Fruit fly (Drosophila melanogaster) whole organism, embryonic: ENCODE measurements around the gene ninaG.

Source experiments
- Abd-B ChIP-seq: fragments of 200-800 bp; sonication (Bioruptor generic); optimal IDR thresholded peaks from 2 replicates; lab custom pipeline; 2018; ENCODE audit warnings: missing biosample characterization, mild to moderate bottlenecking, missing genetic modification characterization, moderate library complexity
- Asciz ChIP-seq: fragments of 200-800 bp; sonication (Bioruptor generic); optimal IDR thresholded peaks from 2 replicates; lab custom pipeline; 2017; ENCODE audit warnings: missing biosample characterization, mild to moderate bottlenecking, missing genetic modification characterization, missing genetic modification reagents
- CG10267 ChIP-seq: fragments of 200-800 bp; sonication (Bioruptor generic); optimal IDR thresholded peaks from 2 replicates; lab custom pipeline; 2018; ENCODE audit warnings: missing biosample characterization, mild to moderate bottlenecking, missing genetic modification characterization, moderate library complexity
- CG10959 ChIP-seq: fragments of 200-800 bp; sonication (Bioruptor generic); IDR thresholded peaks from 2 replicates; pipeline ENCODE4 v1.3.6; 2022; ENCODE audit warnings: missing biosample characterization, missing genetic modification characterization
- CG1233 ChIP-seq: fragments of 200-800 bp; sonication (Bioruptor generic); optimal IDR thresholded peaks from 4 replicates; lab custom pipeline; 2018; ENCODE audit warnings: missing biosample characterization, mild to moderate bottlenecking, missing genetic modification characterization
- CG13775 ChIP-seq: fragments of 200-800 bp; sonication (Bioruptor generic); optimal IDR thresholded peaks from 3 replicates; lab custom pipeline; 2017; ENCODE audit warnings: missing biosample characterization, mild to moderate bottlenecking, missing genetic modification characterization
- CG14860 ChIP-seq: fragments of 200-800 bp; sonication (Bioruptor generic); IDR thresholded peaks from 3 replicates; pipeline ENCODE4 v1.3.6; 2022; ENCODE audit warnings: missing biosample characterization, missing genetic modification characterization; ENCODE audit not compliant: partially characterized antibody
- CG15479 ChIP-seq: fragments of 200-800 bp; sonication (Bioruptor generic); optimal IDR thresholded peaks from 3 replicates; lab custom pipeline; 2019; ENCODE audit warnings: missing biosample characterization, mild to moderate bottlenecking, missing genetic modification characterization, moderate library complexity
- CG2678 ChIP-seq: fragments of 200-800 bp; sonication (Bioruptor generic); optimal IDR thresholded peaks from 3 replicates; lab custom pipeline; 2019; ENCODE audit warnings: missing biosample characterization, mild to moderate bottlenecking, missing genetic modification characterization, moderate library complexity
- CG4820 ChIP-seq: fragments of 200-800 bp; sonication (Bioruptor generic); optimal IDR thresholded peaks from 3 replicates; lab custom pipeline; 2016; ENCODE audit warnings: missing biosample characterization, missing genetic modification characterization
- CG6254 ChIP-seq: fragments of 200-800 bp; sonication (Bioruptor generic); optimal IDR thresholded peaks from 3 replicates; lab custom pipeline; 2017; ENCODE audit warnings: mild to moderate bottlenecking, missing biosample characterization, missing genetic modification reagents, missing genetic modification characterization
- CG8281 ChIP-seq: fragments of 200-800 bp; sonication (Bioruptor generic); optimal IDR thresholded peaks from 2 replicates; lab custom pipeline; 2018; ENCODE audit warnings: missing biosample characterization, mild to moderate bottlenecking, missing genetic modification characterization, moderate library complexity
- CG9609 ChIP-seq: fragments of 200-800 bp; sonication (Bioruptor generic); optimal IDR thresholded peaks from 3 replicates; lab custom pipeline; 2016; ENCODE audit warnings: missing biosample characterization, missing genetic modification characterization
- CTCF ChIP-seq: fragments of 200-800 bp; sonication (Bioruptor generic); optimal IDR thresholded peaks from 2 replicates; lab custom pipeline; 2017; ENCODE audit warnings: missing biosample characterization, mild to moderate bottlenecking, missing genetic modification characterization, moderate library complexity
- Camta ChIP-seq: fragments of 200-800 bp; sonication (Bioruptor generic); optimal IDR thresholded peaks from 2 replicates; lab custom pipeline; 2016; ENCODE audit warnings: missing biosample characterization, missing genetic modification characterization
- D ChIP-seq, 2 experiments: fragments of 200-800 bp in 1 of 2; fragments of >200 bp in 1 of 2; sonication (Bioruptor generic) in 1 of 2; optimal IDR thresholded peaks; 2 replicates in 1 of 2; 3 replicates in 1 of 2; lab custom pipeline; 2017; ENCODE audit warnings: mild to moderate bottlenecking in 1 of 2, missing biosample characterization in 1 of 2, missing genetic modification characterization in 1 of 2, missing genetic modification reagents in 1 of 2
- Dfd ChIP-seq, 2 experiments: fragments of >200 bp; optimal IDR thresholded peaks; 2 replicates each; lab custom pipeline; 2017; ENCODE audit warnings: missing biosample characterization in 2 of 2, missing genetic modification characterization in 2 of 2
- Eip74EF ChIP-seq, 2 experiments: fragments of 200-800 bp in 1 of 2; fragments of >200 bp in 1 of 2; sonication (Bioruptor generic) in 1 of 2; optimal IDR thresholded peaks; 2 replicates each; lab custom pipeline; 2017 to 2019; ENCODE audit warnings: missing biosample characterization in 2 of 2, missing genetic modification characterization in 2 of 2, mild to moderate bottlenecking in 1 of 2, moderate library complexity in 1 of 2
- Ets97D ChIP-seq: fragments of 200-800 bp; sonication (Bioruptor generic); optimal IDR thresholded peaks from 3 replicates; lab custom pipeline; 2016; ENCODE audit warnings: missing biosample characterization, missing genetic modification characterization
- Fer2 ChIP-seq: fragments of 200-800 bp; sonication (Bioruptor generic); optimal IDR thresholded peaks from 2 replicates; lab custom pipeline; 2018; ENCODE audit warnings: missing biosample characterization, mild to moderate bottlenecking, missing genetic modification characterization, moderate library complexity
- HLH54F ChIP-seq: fragments of 200-800 bp; sonication (Bioruptor generic); optimal IDR thresholded peaks from 3 replicates; lab custom pipeline; 2016; ENCODE audit warnings: missing biosample characterization, missing genetic modification characterization
- MTF-1 ChIP-seq: fragments of 200-800 bp; sonication (Bioruptor generic); optimal IDR thresholded peaks from 2 replicates; lab custom pipeline; 2018; ENCODE audit warnings: missing biosample characterization, mild to moderate bottlenecking, missing genetic modification characterization, borderline replicate concordance
- NK7.1 ChIP-seq: fragments of 200-800 bp; sonication (Bioruptor generic); optimal IDR thresholded peaks from 3 replicates; lab custom pipeline; 2016; ENCODE audit warnings: missing biosample characterization, missing genetic modification characterization
- Six4 ChIP-seq: fragments of 200-800 bp; sonication (Bioruptor generic); optimal IDR thresholded peaks from 2 replicates; lab custom pipeline; 2016; ENCODE audit warnings: missing biosample characterization, missing genetic modification characterization
- Stat92E ChIP-seq, 3 experiments: fragments of >200 bp in 2 of 3; fragments of 200-800 bp in 1 of 3; sonication (Bioruptor generic) in 1 of 3; optimal IDR thresholded peaks; 2 replicates each; lab custom pipeline; 2017 to 2019; ENCODE audit warnings: missing biosample characterization in 3 of 3, missing genetic modification characterization in 3 of 3, mild to moderate bottlenecking in 1 of 3, moderate library complexity in 1 of 3
- Xbp1 ChIP-seq: fragments of 200-800 bp; sonication (Bioruptor generic); optimal IDR thresholded peaks from 3 replicates; lab custom pipeline; 2016; ENCODE audit warnings: missing biosample characterization, mild to moderate bottlenecking, missing genetic modification characterization
- amos ChIP-seq: fragments of 200-800 bp; sonication (Bioruptor generic); IDR thresholded peaks from 2 replicates; pipeline ENCODE4 v1.3.6; 2022; ENCODE audit warnings: missing biosample characterization, missing genetic modification characterization; ENCODE audit not compliant: partially characterized antibody
- az2 ChIP-seq: fragments of 200-800 bp; sonication (Bioruptor generic); optimal IDR thresholded peaks from 3 replicates; lab custom pipeline; 2016; ENCODE audit warnings: missing biosample characterization, missing genetic modification characterization
- bigmax ChIP-seq: fragments of 200-800 bp; sonication (Bioruptor generic); optimal IDR thresholded peaks from 2 replicates; lab custom pipeline; 2018; ENCODE audit warnings: missing biosample characterization, mild to moderate bottlenecking, missing genetic modification characterization
- cas ChIP-seq: fragments of 200-800 bp; sonication (Bioruptor generic); IDR thresholded peaks from 2 replicates; pipeline ENCODE4 v1.3.6; 2022; ENCODE audit warnings: missing biosample characterization, missing genetic modification characterization
- ems ChIP-seq: fragments of 200-800 bp; sonication (Bioruptor generic); optimal IDR thresholded peaks from 3 replicates; lab custom pipeline; 2016; ENCODE audit warnings: missing biosample characterization, missing genetic modification characterization
- fd102C ChIP-seq: fragments of 200-800 bp; sonication (Bioruptor generic); optimal IDR thresholded peaks from 2 replicates; lab custom pipeline; 2018; ENCODE audit warnings: missing biosample characterization, mild to moderate bottlenecking, missing genetic modification characterization, moderate library complexity
- fu2 ChIP-seq: fragments of 200-800 bp; sonication (Bioruptor generic); optimal IDR thresholded peaks from 2 replicates; lab custom pipeline; 2016; ENCODE audit warnings: missing biosample characterization, missing genetic modification characterization
- gsb ChIP-seq: fragments of 200-800 bp; sonication (Bioruptor generic); IDR thresholded peaks from 2 replicates; pipeline ENCODE4 v1.3.6; 2022; ENCODE audit warnings: missing biosample characterization, missing genetic modification characterization
- ind ChIP-seq: fragments of 200-800 bp; sonication (Bioruptor generic); optimal IDR thresholded peaks from 3 replicates; lab custom pipeline; 2016; ENCODE audit warnings: missing biosample characterization, missing genetic modification characterization
- jigr1 ChIP-seq: fragments of 200-800 bp; sonication (Bioruptor generic); IDR thresholded peaks from 3 replicates; pipeline ENCODE4 v1.3.6; 2022; ENCODE audit warnings: missing biosample characterization, missing genetic modification characterization
- knrl ChIP-seq: fragments of 200-800 bp; sonication (Bioruptor generic); IDR thresholded peaks from 3 replicates; pipeline ENCODE4 v1.3.6; 2022; ENCODE audit warnings: missing biosample characterization, missing genetic modification characterization; ENCODE audit not compliant: partially characterized antibody
- luna ChIP-seq: fragments of 200-800 bp; sonication (Bioruptor generic); optimal IDR thresholded peaks from 2 replicates; lab custom pipeline; 2016; ENCODE audit warnings: missing biosample characterization, missing genetic modification characterization
- mld ChIP-seq: fragments of 200-800 bp; sonication (Bioruptor generic); IDR thresholded peaks from 3 replicates; pipeline ENCODE4 v1.3.6; 2022; ENCODE audit warnings: missing biosample characterization, missing genetic modification characterization; ENCODE audit not compliant: partially characterized antibody
- nerfin-1 ChIP-seq: fragments of 200-800 bp; sonication (Bioruptor generic); optimal IDR thresholded peaks from 3 replicates; lab custom pipeline; 2019; ENCODE audit warnings: missing biosample characterization, mild to moderate bottlenecking, missing genetic modification characterization, moderate library complexity
- onecut ChIP-seq: fragments of 200-800 bp; sonication (Bioruptor generic); IDR thresholded peaks from 2 replicates; pipeline ENCODE4 v1.3.6; 2022; ENCODE audit warnings: missing biosample characterization, missing genetic modification characterization
- org-1 ChIP-seq: fragments of 200-800 bp; sonication (Bioruptor generic); optimal IDR thresholded peaks from 2 replicates; lab custom pipeline; 2017; ENCODE audit warnings: missing biosample characterization, missing genetic modification characterization
- sisA ChIP-seq: fragments of 200-800 bp; sonication (Bioruptor generic); IDR thresholded peaks from 2 replicates; pipeline ENCODE4 v1.3.6; 2022; ENCODE audit warnings: missing biosample characterization, missing genetic modification characterization
- slbo ChIP-seq: fragments of 200-800 bp; sonication (Bioruptor generic); IDR thresholded peaks from 2 replicates; pipeline ENCODE4 v1.3.6; 2022; ENCODE audit warnings: missing biosample characterization, missing genetic modification characterization
- tna ChIP-seq: fragments of 200-800 bp; sonication (Bioruptor generic); IDR thresholded peaks from 2 replicates; pipeline ENCODE4 v1.3.6; 2022; ENCODE audit warnings: missing biosample characterization, missing genetic modification characterization; ENCODE audit not compliant: partially characterized antibody
- vvl ChIP-seq: fragments of 200-800 bp; sonication (Bioruptor generic); IDR thresholded peaks from 2 replicates; pipeline ENCODE4 v1.3.6; 2022; ENCODE audit warnings: missing biosample characterization, missing genetic modification characterization
- zen ChIP-seq: fragments of 200-800 bp; sonication (Bioruptor generic); optimal IDR thresholded peaks from 3 replicates; lab custom pipeline; 2018; ENCODE audit warnings: missing biosample characterization, mild to moderate bottlenecking, missing genetic modification characterization, moderate library complexity
- zf30C ChIP-seq: fragments of 200-800 bp; sonication (Bioruptor generic); optimal IDR thresholded peaks from 3 replicates; lab custom pipeline; 2018; ENCODE audit warnings: missing biosample characterization, mild to moderate bottlenecking, missing genetic modification characterization
- zfh2 ChIP-seq: fragments of 200-800 bp; sonication (Bioruptor generic); optimal IDR thresholded peaks from 2 replicates; lab custom pipeline; 2016; ENCODE audit warnings: missing biosample characterization, missing genetic modification characterization

The ninaG gene

dm6 chr3R:11409667-11410137 is 11.8 kb downstream of the ninaG start, which contains the start of the genes mgr and Irbp (continued):
- TF ChIP-seq CG9609 (GFP tag; lab: Kevin White, UChicago) (peak; percentile 22), vvl (GFP tag; lab: Robert Waterston, UW) (peak; percentile 97), CG13775 (peak; percentile 95), az2 (GFP tag; lab: Kevin White, UChicago) (peak; percentile 90), zfh2 (GFP tag; lab: Kevin White, UChicago) (peak; percentile 68), MTF-1 (GFP tag; lab: Kevin White, UChicago) (peak; percentile 52), CG8281 (tag; lab: Kevin White, UChicago) (peak; percentile 58), CG14860 (GFP tag; lab: Robert Waterston, UW) (peak; percentile 85), cas (peak; percentile 88), Xbp1 (GFP tag; lab: Kevin White, UChicago) (peak; percentile 89), HLH54F (GFP tag; lab: Kevin White, UChicago) (peak; percentile 54), CG10959 (GFP tag; lab: Robert Waterston, UW) (peak; percentile 90), NK7.1 (GFP tag; lab: Kevin White, UChicago) (no peak), slbo (GFP tag; lab: Robert Waterston, UW) (peak; percentile 97), Ets97D (peak; percentile 54), Stat92E (GFP tag; optimal IDR thresholded peaks at IDR 0.05; lab: Kevin White, UChicago) (peak in 1 of 3 experiments; percentile 77), zen (peak; percentile 95), Abd-B (GFP tag; lab: Kevin White, UChicago) (peak; percentile 82), zf30C (no peak), nerfin-1 (peak; percentile 85), CG2678 (tag; lab: Kevin White, UChicago) (no peak), Camta (GFP tag; lab: Kevin White, UChicago) (peak; percentile 3), CG1233 (peak; percentile 91), CTCF (GFP tag; lab: Kevin White, UChicago) (peak; percentile 23), fu2 (peak; percentile 50), CG6254 (GFP tag; lab: Kevin White, UChicago) (peak; percentile 83), bigmax (GFP tag; lab: Kevin White, UChicago) (peak; percentile 86), tna (peak; percentile 70; the same call in 1 of the 2 replicates), amos (GFP tag; lab: Robert Waterston, UW) (peak; percentile 74), CG10267 (peak; percentile 90), CG4820 (GFP tag; lab: Kevin White, UChicago) (peak; percentile 85), gsb (GFP tag; lab: Robert Waterston, UW) (peak; percentile 89), onecut (GFP tag; lab: Robert Waterston, UW) (peak; percentile 79), Asciz (GFP tag; lab: Kevin White, UChicago) (no peak), Dfd (GFP tag; optimal IDR thresholded peaks at IDR 0.05; lab: Kevin White, UChicago) (no peak), Eip74EF (GFP tag; optimal IDR thresholded peaks at IDR 0.05; lab: Kevin White, UChicago) (no peak), ems (peak; percentile 54), fd102C (GFP tag; lab: Kevin White, UChicago) (peak; percentile 84), luna (no peak), knrl (peak; percentile 91), ind (GFP tag; lab: Kevin White, UChicago) (peak; percentile 88), sisA (GFP tag; lab: Robert Waterston, UW) (peak; percentile 91), org-1 (GFP tag; lab: Kevin White, UChicago) (peak; percentile 63), mld (GFP tag; lab: Robert Waterston, UW) (peak; percentile 14; the same call in 1 of the 3 replicates), CG15479 (GFP tag; lab: Kevin White, UChicago) (peak; percentile 11), Six4 (GFP tag; lab: Kevin White, UChicago) (peak; percentile 87), D (optimal IDR thresholded peaks at IDR 0.05; lab: Kevin White, UChicago) (no peak), D (GFP tag; optimal IDR thresholded peaks at IDR 0.05; lab: Kevin White, UChicago) (peak; percentile 83), jigr1 (GFP tag; lab: Robert Waterston, UW) (peak; percentile 72; the same call in 2 of the 3 replicates), Fer2 (tag; lab: Kevin White, UChicago) (peak; percentile 83)
